Worm (Caenorhabditis elegans) whole organism, L4/young adult: ENCODE data around the gene add-2.
A peak's percentile ranks its signal among the peaks of the same experiment; 100 is the strongest.

ENCODE experiments used
- W03F9.2 ChIP-seq: fragments of 150-350 bp; optimal IDR thresholded peaks from 2 replicates; lab custom pipeline; 2014; ENCODE audit warnings: missing biosample characterization, missing genetic modification characterization
- dao-5 ChIP-seq: sonication (generic microtip); optimal IDR thresholded peaks from 2 replicates; lab custom pipeline; 2016; ENCODE audit warnings: missing genotype, missing genetic modification characterization, moderate library complexity, missing compliant biosample characterization
- him-1 ChIP-seq: sonication (generic microtip); optimal IDR thresholded peaks from 2 replicates; lab custom pipeline; 2016; ENCODE audit warnings: missing genotype, missing genetic modification reagents, missing genetic modification characterization, missing compliant biosample characterization

Gene add-2

DNA sequence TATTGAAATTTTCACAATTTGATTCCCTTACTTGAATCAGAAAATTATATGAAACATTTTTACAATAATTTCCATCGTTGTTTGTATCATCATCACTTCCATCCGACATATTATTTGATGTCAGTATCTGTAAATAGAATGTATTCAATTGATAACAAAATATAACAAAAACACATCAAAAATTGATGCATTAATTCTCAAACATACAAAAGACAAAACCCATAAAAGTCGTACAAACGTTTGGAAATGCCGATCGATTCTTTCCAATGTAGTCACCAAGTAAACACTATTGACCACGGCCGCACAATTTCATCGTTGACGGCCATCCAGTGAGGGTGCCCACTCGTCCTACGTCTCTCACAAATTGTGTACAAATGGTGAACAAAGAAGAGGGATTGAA, at the start of gene add-2:
add-2 (minus strand) TSS at position 109 of the 400 bp plus-strand sequence.
- TF ChIP-seq him-1 (tag; lab: Kevin White, UChicago) (no peak), dao-5 (tag; lab: Kevin White, UChicago) (no peak), W03F9.2 (tag; lab: Kevin White, UChicago) (no peak)

- TF ChIP-seq W03F9.2 (tag; lab: Kevin White, UChicago) (no peak), dao-5 (tag; lab: Kevin White, UChicago) (no peak), him-1 (tag; lab: Kevin White, UChicago) (no peak)
Measured at ce11 chrV:12059719-12060118, 46.5 kb upstream of the add-2 start, which contains the start of gene R07B7.2. Gene R07B7.2, minus strand, starts transcription at chrV:12059753.

ce11 chrV:12053598-12053997, 40.4 kb upstream of the add-2 start, which contains the start of gene F10C2.7:
Gene F10C2.7, plus strand, starts transcription at chrV:12053898.
- TF ChIP-seq W03F9.2 (tag; lab: Kevin White, UChicago): no peak
- TF ChIP-seq dao-5 (tag; lab: Kevin White, UChicago): no peak
- TF ChIP-seq him-1 (tag; lab: Kevin White, UChicago): no peak

ce11 chrV:12048445-12048844, 35.2 kb upstream of the add-2 start, which contains the start of gene dars-2:
Gene dars-2, plus strand, starts transcription at chrV:12048745.
- TF ChIP-seq W03F9.2 (tag; lab: Kevin White, UChicago) (no peak), him-1 (tag; lab: Kevin White, UChicago) (no peak), dao-5 (tag; lab: Kevin White, UChicago) (no peak)

ce11 chrV:12047735-12048134, 34.5 kb upstream of the add-2 start:
- no peak for TF ChIP-seq him-1 (tag; lab: Kevin White, UChicago)
- TF ChIP-seq dao-5 (tag; lab: Kevin White, UChicago): no peak
- no peak for TF ChIP-seq W03F9.2 (tag; lab: Kevin White, UChicago)

- TF ChIP-seq dao-5 (tag; lab: Kevin White, UChicago) (no peak), him-1 (tag; lab: Kevin White, UChicago) (no peak), W03F9.2 (tag; lab: Kevin White, UChicago) (no peak)
Measured at ce11 chrV:12045132-12045531, 31.9 kb upstream of the add-2 start, which contains the start of gene F10C2.5. Gene F10C2.5, plus strand, starts transcription at chrV:12045432.

DNA sequence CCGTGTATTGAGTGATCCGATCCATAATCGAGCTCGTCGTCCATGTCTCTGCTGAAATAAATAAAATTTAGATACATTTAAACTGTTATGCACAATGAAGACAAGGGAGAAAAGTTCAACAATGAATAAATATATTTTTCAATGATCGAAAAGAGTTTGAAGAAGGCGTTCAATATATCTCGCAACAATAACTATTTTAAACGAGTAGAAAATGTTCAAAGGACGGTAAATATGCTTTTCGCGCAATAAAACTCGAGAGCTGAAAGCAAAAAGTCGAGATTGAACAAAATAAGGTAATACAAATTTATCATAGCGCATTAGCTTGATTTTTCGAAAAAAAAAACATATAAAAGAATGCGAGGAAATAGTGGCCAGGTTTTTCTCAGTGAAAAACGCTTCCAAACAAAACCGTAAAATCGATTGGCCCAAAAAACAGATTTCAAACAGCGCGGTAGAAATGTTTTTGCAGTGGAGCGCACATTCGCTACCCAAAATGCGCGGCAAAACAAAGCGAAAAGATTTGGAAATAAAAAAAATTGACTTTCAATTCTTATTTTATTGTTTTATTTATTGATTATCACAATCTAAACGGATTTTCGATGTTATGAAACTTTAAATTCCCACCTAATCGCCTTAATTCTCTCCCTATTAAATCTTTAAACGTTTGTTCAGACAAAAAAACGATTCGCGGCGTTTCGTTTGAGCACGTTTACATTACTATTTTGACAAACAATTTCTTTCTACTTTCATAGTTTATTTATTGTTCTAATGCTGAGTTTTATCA, 27.8 kb upstream of the add-2 start, which contains the start of the genes kup-1 and F10C2.4:
kup-1 (minus strand) TSS at position 51 of the 784 bp plus-strand sequence.
F10C2.4 (plus strand) TSS at position 734 of the 784 bp plus-strand sequence.
- TF ChIP-seq dao-5 (tag; lab: Kevin White, UChicago) (no peak), W03F9.2 (tag; lab: Kevin White, UChicago) (no peak), him-1 (tag; lab: Kevin White, UChicago) (no peak)

- TF ChIP-seq W03F9.2 (tag; lab: Kevin White, UChicago) (no peak), dao-5 (tag; lab: Kevin White, UChicago) (no peak), him-1 (tag; lab: Kevin White, UChicago) (no peak)
Measured at ce11 chrV:12039755-12040154, 26.5 kb upstream of the add-2 start.

DNA sequence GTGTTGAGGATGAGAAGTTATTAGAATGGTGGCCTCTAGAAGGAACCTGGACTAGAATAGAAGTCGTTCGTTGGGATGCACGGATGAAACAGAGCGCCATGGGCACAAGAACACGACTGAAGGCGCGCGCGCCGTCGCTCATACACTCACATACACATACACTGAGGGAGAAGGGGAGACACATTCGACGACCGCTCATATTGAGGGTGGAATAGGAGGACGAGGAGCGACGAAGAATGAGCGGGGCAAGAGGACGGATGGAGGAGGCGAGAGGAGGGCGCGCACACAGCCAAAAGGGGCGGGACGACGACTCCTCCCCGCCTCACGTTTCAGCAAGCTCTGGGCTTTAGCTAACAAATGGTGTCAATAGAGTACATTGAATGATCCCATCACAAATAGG, 25.6 kb upstream of the add-2 start:
- TF ChIP-seq dao-5 (tag; lab: Kevin White, UChicago) (no peak), him-1 (tag; lab: Kevin White, UChicago) (peak; percentile 60), W03F9.2 (tag; lab: Kevin White, UChicago) (no peak)

DNA sequence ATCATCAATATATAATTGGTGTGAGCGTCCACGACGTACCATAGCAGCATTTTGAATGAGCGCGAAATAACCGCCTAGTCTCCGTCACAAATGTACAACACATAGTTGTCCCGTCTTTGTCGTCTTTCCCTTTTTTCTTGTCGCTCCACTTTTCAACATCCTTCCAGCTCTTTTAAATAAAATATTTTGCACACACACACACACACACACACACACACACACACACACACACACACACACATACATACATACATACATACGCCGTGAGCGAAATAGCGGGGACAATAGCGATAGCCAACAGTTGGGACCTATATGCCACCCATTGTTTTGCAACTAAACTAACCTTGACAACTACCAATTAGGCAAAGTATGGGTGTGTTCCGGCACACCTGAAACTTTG, 25.1 kb upstream of the add-2 start:
- no peak for TF ChIP-seq dao-5 (tag; lab: Kevin White, UChicago)
- no peak for TF ChIP-seq him-1 (tag; lab: Kevin White, UChicago)
- TF ChIP-seq W03F9.2 (tag; lab: Kevin White, UChicago): no peak

DNA sequence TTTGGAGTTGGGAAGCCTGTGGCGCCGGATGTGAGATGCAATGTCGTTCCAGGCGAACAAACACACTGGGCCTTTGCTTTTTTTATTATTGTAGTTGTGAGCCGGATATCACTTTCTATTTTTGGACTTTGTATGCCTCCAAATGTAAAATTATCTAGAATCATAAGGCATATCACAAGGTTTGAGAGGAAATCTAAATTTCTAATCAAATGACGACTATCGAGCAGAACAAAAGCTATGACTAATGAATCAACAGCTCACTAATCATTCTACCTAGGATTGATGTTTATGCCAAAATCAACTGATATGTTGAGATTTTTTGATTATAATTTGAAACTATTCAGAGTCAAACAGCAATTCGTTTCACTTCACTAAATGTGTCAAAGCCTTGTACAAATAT, 24.7 kb upstream of the add-2 start:
- no peak for TF ChIP-seq him-1 (tag; lab: Kevin White, UChicago)

DNA sequence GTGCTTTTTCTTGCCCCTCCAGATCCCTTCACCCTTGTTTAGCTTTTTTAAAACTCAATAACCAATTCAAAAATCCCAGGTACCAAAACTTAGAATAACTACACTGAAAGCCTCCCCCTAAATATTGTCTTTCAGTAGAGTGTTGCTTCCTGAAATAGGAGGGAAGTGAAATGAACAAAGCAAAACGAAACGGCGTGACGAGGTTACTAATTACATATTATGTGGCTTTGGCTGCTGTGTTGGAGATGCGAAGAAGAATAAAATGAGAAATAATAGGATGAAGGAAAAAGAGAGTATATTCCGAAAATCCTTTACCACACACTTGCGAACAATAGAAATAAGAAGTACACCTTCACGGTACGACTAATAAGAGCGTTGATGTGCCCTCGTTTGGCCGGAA, 22.9 kb upstream of the add-2 start:
- no peak for TF ChIP-seq W03F9.2 (tag; lab: Kevin White, UChicago)
- TF ChIP-seq him-1 (tag; lab: Kevin White, UChicago): no peak
- TF ChIP-seq dao-5 (tag; lab: Kevin White, UChicago): no peak

ce11 chrV:12033841-12034240, 20.6 kb upstream of the add-2 start:
- TF ChIP-seq him-1 (tag; lab: Kevin White, UChicago) (no peak), W03F9.2 (tag; lab: Kevin White, UChicago) (no peak), dao-5 (tag; lab: Kevin White, UChicago) (no peak)

DNA sequence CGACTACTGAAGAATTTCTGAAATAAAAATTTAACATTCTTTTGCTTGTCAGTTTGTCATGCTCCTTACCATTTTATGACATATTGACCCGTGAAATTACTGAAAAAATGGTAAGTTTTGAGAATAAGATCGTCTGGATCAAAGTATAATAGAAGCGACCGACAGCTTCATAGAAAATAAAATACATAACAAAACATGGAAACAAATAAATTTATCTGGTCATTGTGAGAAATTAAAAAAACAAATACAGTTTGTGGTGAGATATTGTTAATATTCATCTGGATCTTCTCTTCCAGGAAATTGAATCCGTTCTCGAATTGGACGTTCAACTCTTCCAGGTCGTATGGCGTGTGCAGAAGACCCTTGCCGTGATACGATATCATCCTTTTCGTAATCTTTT, 18.9 kb upstream of the add-2 start, which contains the start of gene pkc-1:
pkc-1 (minus strand) TSS at position 101 of the 400 bp plus-strand sequence.
- no peak for TF ChIP-seq W03F9.2 (tag; lab: Kevin White, UChicago)
- TF ChIP-seq dao-5 (tag; lab: Kevin White, UChicago): no peak
- no peak for TF ChIP-seq him-1 (tag; lab: Kevin White, UChicago)
